Fruit fly (Drosophila melanogaster): Measurements from ENCODE around the gene CG10479.

DNA sequence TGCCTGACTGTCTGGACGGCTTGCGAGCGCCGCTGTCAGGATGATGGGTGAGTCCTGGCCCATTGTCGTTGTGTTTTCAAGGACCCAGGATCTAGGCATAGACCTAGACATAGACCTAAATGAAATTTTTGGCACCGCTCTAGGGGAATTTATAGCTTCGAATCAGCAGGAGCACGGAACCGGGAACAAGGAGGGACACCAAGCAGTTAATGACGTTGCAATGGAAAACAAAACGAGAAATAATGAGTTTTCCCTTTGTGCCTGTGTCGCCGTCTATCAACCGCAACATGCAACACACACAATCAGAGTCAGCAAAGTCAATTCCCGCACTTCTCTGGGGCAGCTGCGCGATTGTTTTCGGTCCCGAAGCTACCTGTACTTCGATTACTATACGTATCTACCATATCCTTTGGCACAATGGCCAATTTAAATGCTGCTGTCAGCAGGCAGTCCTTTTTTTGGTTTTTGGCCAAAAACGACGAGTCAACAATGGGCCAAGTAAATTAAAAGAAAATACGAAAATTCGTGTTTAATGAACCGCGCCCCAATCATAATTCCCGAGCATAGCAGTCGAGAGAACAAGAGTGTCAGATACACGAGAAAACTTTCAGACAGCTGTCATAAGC, 7.2 kb upstream of the CG10479 start:
- no peak for TF ChIP-seq OdsH (GFP tag; optimal IDR thresholded peaks at IDR 0.05)
- TF ChIP-seq CG10631 (GFP tag; optimal IDR thresholded peaks at IDR 0.05) = no peak
- no peak for TF ChIP-seq Eip93F (GFP tag; optimal IDR thresholded peaks at IDR 0.05)
- TF ChIP-seq CG31627 (GFP tag; optimal IDR thresholded peaks at IDR 0.05) = no peak
- TF ChIP-seq Lpt (GFP tag; optimal IDR thresholded peaks at IDR 0.05) = no peak
- TF ChIP-seq CG32006 (GFP tag; optimal IDR thresholded peaks at IDR 0.05) = no peak
- TF ChIP-seq Blimp-1 (GFP tag; optimal IDR thresholded peaks at IDR 0.05) = no peak
- TF ChIP-seq CG10669 (GFP tag; optimal IDR thresholded peaks at IDR 0.05) = no peak
